Fruit fly (Drosophila melanogaster): ENCODE data around the gene Pak.

Pak gene

DNA sequence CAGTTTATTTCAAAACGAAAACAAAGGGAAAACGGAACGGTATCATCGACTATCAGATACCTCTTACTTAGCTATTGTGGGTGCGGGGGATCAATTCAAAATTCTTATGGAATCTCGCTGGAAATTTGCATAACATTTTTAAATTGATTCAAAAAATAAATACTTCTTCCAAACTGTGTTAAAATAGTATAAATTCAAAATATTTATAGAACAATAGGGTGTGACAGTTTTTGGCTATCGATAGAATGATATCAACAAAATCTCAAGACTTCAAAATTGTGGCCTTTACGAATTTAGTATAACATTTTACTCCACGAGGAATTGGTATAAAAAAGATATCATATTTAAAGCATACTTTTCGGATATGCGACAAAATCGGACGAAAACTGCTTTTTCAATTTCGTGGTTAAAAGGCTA is 37.7 kb downstream of the Pak start:
- TF ChIP-seq Myc (optimal IDR thresholded peaks at IDR 0.05) (peak; percentile 20), foxo (GFP tag; optimal IDR thresholded peaks at IDR 0.05) (peak in 1 of 2 experiments; percentile 7), N (GFP tag; optimal IDR thresholded peaks at IDR 0.05) (no peak), Hnf4 (GFP tag; optimal IDR thresholded peaks at IDR 0.05) (peak; percentile 0), Mio (GFP tag; optimal IDR thresholded peaks at IDR 0.05) (no peak), lola (GFP tag; optimal IDR thresholded peaks at IDR 0.05) (no peak), Hr78 (GFP tag; optimal IDR thresholded peaks at IDR 0.05) (no peak), psq (GFP tag; optimal IDR thresholded peaks at IDR 0.05) (no peak), GATAd (GFP tag; optimal IDR thresholded peaks at IDR 0.05) (no peak), Jra (GFP tag; optimal IDR thresholded peaks at IDR 0.05) (no peak), Vsx2 (GFP tag; optimal IDR thresholded peaks at IDR 0.05; ENCODE audit: partially characterized antibody) (no peak), sage (GFP tag; optimal IDR thresholded peaks at IDR 0.05) (peak; percentile 4)

DNA sequence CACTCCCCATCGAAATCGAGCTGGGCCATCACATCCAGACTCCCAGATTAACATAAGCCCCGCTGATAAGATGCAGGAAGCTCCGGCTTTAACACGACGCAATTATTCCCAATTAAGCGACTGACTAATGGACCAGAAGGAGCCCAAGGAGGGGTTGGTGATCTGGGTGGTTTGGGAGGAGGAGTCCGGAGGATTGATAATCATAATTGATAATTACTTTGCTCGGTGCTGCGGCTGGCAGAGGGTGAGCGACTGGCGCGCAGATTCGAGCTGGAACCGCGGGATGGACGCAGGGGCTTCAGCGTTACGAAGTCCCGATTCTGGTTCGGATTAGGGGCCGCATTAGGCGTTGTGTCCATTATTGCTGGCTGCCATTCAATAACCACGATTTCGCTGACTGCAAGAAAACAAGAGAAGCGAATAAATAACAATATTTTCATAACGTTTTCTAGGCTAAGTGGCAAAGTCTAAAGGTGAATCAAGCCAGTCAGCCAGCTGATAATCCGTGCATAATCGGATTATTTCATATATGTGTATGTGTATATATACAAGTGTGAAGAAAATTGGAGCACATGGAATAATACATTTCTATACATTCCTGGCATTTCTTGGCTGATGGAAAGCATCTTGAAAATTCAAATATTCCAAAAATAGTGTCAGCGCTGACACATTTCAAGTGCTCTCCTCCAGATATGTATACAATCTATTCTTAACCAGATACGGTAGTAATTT is 43.0 kb downstream of the Pak start:
- TF ChIP-seq CG9705 (GFP tag; optimal IDR thresholded peaks at IDR 0.05): no peak
- no peak for TF ChIP-seq sv (GFP tag; optimal IDR thresholded peaks at IDR 0.05)
- TF ChIP-seq dsf (GFP tag; optimal IDR thresholded peaks at IDR 0.05; ENCODE audit: borderline replicate concordance): no peak
- no peak for TF ChIP-seq Abd-B (GFP tag; optimal IDR thresholded peaks at IDR 0.05)
- TF ChIP-seq Hnf4 (GFP tag; optimal IDR thresholded peaks at IDR 0.05): no peak
- no peak for TF ChIP-seq Hr78 (GFP tag; optimal IDR thresholded peaks at IDR 0.05)
- no peak for TF ChIP-seq h (GFP tag; optimal IDR thresholded peaks at IDR 0.05)
- no peak for TF ChIP-seq pan (optimal IDR thresholded peaks at IDR 0.05)
- no peak for TF ChIP-seq HLH106 (tag; optimal IDR thresholded peaks at IDR 0.05)
- TF ChIP-seq CG32264 (GFP tag; optimal IDR thresholded peaks at IDR 0.05): no peak
- TF ChIP-seq Vsx2 (GFP tag; optimal IDR thresholded peaks at IDR 0.05; ENCODE audit: partially characterized antibody): no peak
- TF ChIP-seq GATAd (GFP tag; optimal IDR thresholded peaks at IDR 0.05): no peak
- TF ChIP-seq br (GFP tag; optimal IDR thresholded peaks at IDR 0.05): no peak
- no peak for TF ChIP-seq psq (GFP tag; optimal IDR thresholded peaks at IDR 0.05)
- no peak for TF ChIP-seq jim (GFP tag; optimal IDR thresholded peaks at IDR 0.05)
- TF ChIP-seq lola (GFP tag; optimal IDR thresholded peaks at IDR 0.05): no peak

DNA sequence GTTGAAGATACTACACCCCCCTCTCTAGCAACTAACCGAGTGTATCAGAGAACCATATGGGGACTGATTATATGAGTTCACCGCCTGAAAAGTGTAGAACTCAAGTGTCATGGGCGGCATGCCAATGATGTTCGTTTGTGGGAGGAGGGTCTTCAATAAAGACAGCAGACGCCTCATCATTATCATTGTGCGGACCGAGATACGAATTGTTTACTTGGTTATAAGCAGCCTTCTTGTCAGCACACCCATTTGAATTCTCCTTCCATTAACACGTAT is 43.5 kb downstream of the Pak start:
- no peak for TF ChIP-seq sage (GFP tag; optimal IDR thresholded peaks at IDR 0.05)
- no peak for TF ChIP-seq Hnf4 (GFP tag; optimal IDR thresholded peaks at IDR 0.05)
- no peak for TF ChIP-seq Myc (optimal IDR thresholded peaks at IDR 0.05)
- no peak for TF ChIP-seq Hr78 (GFP tag; optimal IDR thresholded peaks at IDR 0.05)
- TF ChIP-seq foxo (GFP tag; optimal IDR thresholded peaks at IDR 0.05): no peak
- no peak for TF ChIP-seq jim (GFP tag; optimal IDR thresholded peaks at IDR 0.05)
- TF ChIP-seq CG9705 (GFP tag; optimal IDR thresholded peaks at IDR 0.05): no peak
- TF ChIP-seq Dif (GFP tag; optimal IDR thresholded peaks at IDR 0.05; ENCODE audit: partially characterized antibody): no peak
- TF ChIP-seq ey (GFP tag; optimal IDR thresholded peaks at IDR 0.05): no peak
- TF ChIP-seq sv (GFP tag; optimal IDR thresholded peaks at IDR 0.05): no peak
- TF ChIP-seq psq (GFP tag; optimal IDR thresholded peaks at IDR 0.05): no peak
- TF ChIP-seq woc (GFP tag; optimal IDR thresholded peaks at IDR 0.05): no peak
- TF ChIP-seq Hr83 (GFP tag; optimal IDR thresholded peaks at IDR 0.05; ENCODE audit: poor library complexity, severe bottlenecking): no peak
- TF ChIP-seq CrebA (GFP tag; optimal IDR thresholded peaks at IDR 0.05; ENCODE audit: borderline replicate concordance): no peak
- no peak for TF ChIP-seq OdsH (GFP tag; optimal IDR thresholded peaks at IDR 0.05)
- no peak for TF ChIP-seq tai (GFP tag; optimal IDR thresholded peaks at IDR 0.05)
- TF ChIP-seq Vsx2 (GFP tag; optimal IDR thresholded peaks at IDR 0.05; ENCODE audit: partially characterized antibody): no peak
- TF ChIP-seq Jra (GFP tag; optimal IDR thresholded peaks at IDR 0.05): no peak
- no peak for TF ChIP-seq Sp1 (GFP tag; optimal IDR thresholded peaks at IDR 0.05)

- no peak for TF ChIP-seq Dfd (GFP tag; optimal IDR thresholded peaks at IDR 0.05)
- no peak for TF ChIP-seq Mio (GFP tag; optimal IDR thresholded peaks at IDR 0.05)
- peak; percentile 81 for TF ChIP-seq rgr (GFP tag; optimal IDR thresholded peaks at IDR 0.05)
- TF ChIP-seq ey (GFP tag; optimal IDR thresholded peaks at IDR 0.05): peak; percentile 79
- no peak for TF ChIP-seq Vsx2 (GFP tag; optimal IDR thresholded peaks at IDR 0.05; ENCODE audit: partially characterized antibody)
- no peak for TF ChIP-seq CG9705 (GFP tag; optimal IDR thresholded peaks at IDR 0.05)
- TF ChIP-seq Abd-B (GFP tag; optimal IDR thresholded peaks at IDR 0.05): no peak
- peak; percentile 42 for TF ChIP-seq CG32264 (GFP tag; optimal IDR thresholded peaks at IDR 0.05)
- no peak for TF ChIP-seq N (GFP tag; optimal IDR thresholded peaks at IDR 0.05)
- TF ChIP-seq foxo (GFP tag; optimal IDR thresholded peaks at IDR 0.05): peak in 1 of 2 experiments; percentile 82
- peak; percentile 69 for TF ChIP-seq tai (GFP tag; optimal IDR thresholded peaks at IDR 0.05)
- TF ChIP-seq dmrt93B (GFP tag; optimal IDR thresholded peaks at IDR 0.05): peak; percentile 61
- TF ChIP-seq sage (GFP tag; optimal IDR thresholded peaks at IDR 0.05): peak; percentile 69
- TF ChIP-seq pan (optimal IDR thresholded peaks at IDR 0.05): no peak
- TF ChIP-seq sv (GFP tag; optimal IDR thresholded peaks at IDR 0.05): no peak
- TF ChIP-seq GATAd (GFP tag; optimal IDR thresholded peaks at IDR 0.05): no peak
- TF ChIP-seq lola (GFP tag; optimal IDR thresholded peaks at IDR 0.05): no peak
- peak; percentile 52 for TF ChIP-seq dsf (GFP tag; optimal IDR thresholded peaks at IDR 0.05; ENCODE audit: borderline replicate concordance)
- no peak for TF ChIP-seq CrebA (GFP tag; optimal IDR thresholded peaks at IDR 0.05; ENCODE audit: borderline replicate concordance)
- TF ChIP-seq HLH106 (tag; optimal IDR thresholded peaks at IDR 0.05): peak; percentile 70
- no peak for TF ChIP-seq dl (GFP tag; optimal IDR thresholded peaks at IDR 0.05; ENCODE audit: insufficient read depth in 1 of 2, partially characterized antibody in 2 of 2)
- no peak for TF ChIP-seq usp (GFP tag; optimal IDR thresholded peaks at IDR 0.05)
- peak; percentile 76 for TF ChIP-seq woc (GFP tag; optimal IDR thresholded peaks at IDR 0.05)
- TF ChIP-seq Hr83 (GFP tag; optimal IDR thresholded peaks at IDR 0.05; ENCODE audit: poor library complexity, severe bottlenecking): peak; percentile 69
- TF ChIP-seq Myc (optimal IDR thresholded peaks at IDR 0.05): no peak
- TF ChIP-seq Hnf4 (GFP tag; optimal IDR thresholded peaks at IDR 0.05): peak; percentile 73
- peak; percentile 85 for TF ChIP-seq fru (GFP tag; optimal IDR thresholded peaks at IDR 0.05)
- TF ChIP-seq jim (GFP tag; optimal IDR thresholded peaks at IDR 0.05): no peak
- TF ChIP-seq br (GFP tag; optimal IDR thresholded peaks at IDR 0.05): peak; percentile 80
- TF ChIP-seq Hr78 (GFP tag; optimal IDR thresholded peaks at IDR 0.05): no peak
- TF ChIP-seq OdsH (GFP tag; optimal IDR thresholded peaks at IDR 0.05): peak; percentile 77
These were observed 45.0 kb downstream of the Pak start for dm6 chr3R:6395572-6396295.
